Worm (Caenorhabditis elegans) whole organism, young adult: ENCODE results near the gene Y42H9AR.4.

Source experiments
- B0261.1 ChIP-seq: sonication (generic microtip); optimal IDR thresholded peaks from 2 replicates; lab custom pipeline; 2016; ENCODE audit warnings: mild to moderate bottlenecking, missing genetic modification characterization, moderate library complexity, missing compliant biosample characterization
- ama-1 ChIP-seq, 3 experiments: fragments of 150-350 bp in 1 of 3; sonication (generic microtip) in 2 of 3; optimal IDR thresholded peaks; 2 replicates each; lab custom pipeline; 2014 to 2018; ENCODE audit warnings: missing biosample characterization in 2 of 3, missing genetic modification characterization in 2 of 3, missing genetic modification reagents in 2 of 3
- attf-3 ChIP-seq: fragments of 200-800 bp; sonication (Bioruptor generic); conservative IDR thresholded peaks from 2 replicates; pipeline ENCODE4 v1.3.6; 2022; ENCODE audit warnings: missing genetic modification reagents, missing genetic modification characterization, missing compliant biosample characterization
- ceh-27 ChIP-seq: fragments of 200-800 bp; sonication (Bioruptor generic); optimal IDR thresholded peaks from 2 replicates; lab custom pipeline; 2018; ENCODE audit warnings: mild to moderate bottlenecking, missing genetic modification characterization, moderate library complexity, missing compliant biosample characterization
- ceh-91 ChIP-seq: fragments of 200-800 bp; sonication (Bioruptor generic); IDR thresholded peaks from 2 replicates; pipeline ENCODE4 v1.3.6; 2022; ENCODE audit warnings: missing genetic modification reagents, missing genetic modification characterization, missing compliant biosample characterization
- die-1 ChIP-seq: sonication (generic microtip); optimal IDR thresholded peaks from 2 replicates; lab custom pipeline; 2016; ENCODE audit warnings: missing genotype, mild to moderate bottlenecking, missing genetic modification characterization, missing compliant biosample characterization
- ets-4 ChIP-seq: fragments of 200-800 bp; sonication (Bioruptor generic); optimal IDR thresholded peaks from 2 replicates; lab custom pipeline; 2018; ENCODE audit warnings: mild to moderate bottlenecking, missing genetic modification characterization, missing compliant biosample characterization
- repo-1 ChIP-seq: sonication (generic microtip); optimal IDR thresholded peaks from 2 replicates; lab custom pipeline; 2017; ENCODE audit warnings: mild to moderate bottlenecking, missing genetic modification characterization, missing compliant biosample characterization

ce11 chrIV:8113161-8113560, 1.1 kb upstream of the Y42H9AR.4 start, which contains the start of gene Y42H9AR.1:
- no peak for TF ChIP-seq die-1
- no peak for TF ChIP-seq B0261.1 (tag; lab: Kevin White, UChicago)
- no peak for TF ChIP-seq repo-1 (tag; lab: Kevin White, UChicago)
- TF ChIP-seq ceh-27 (GFP tag; lab: Kevin White, UChicago), result no peak
- TF ChIP-seq ceh-91 (GFP tag; lab: Robert Waterston, UW), result no peak
- no peak for TF ChIP-seq ets-4 (GFP tag; lab: Kevin White, UChicago)
- TF ChIP-seq ama-1 (optimal IDR thresholded peaks at IDR 0.05; lab: Kevin White, UChicago), result no peak
- no peak for TF ChIP-seq ama-1 (GFP tag; optimal IDR thresholded peaks at IDR 0.05; lab: Kevin White, UChicago)
- TF ChIP-seq attf-3 (GFP tag; lab: Robert Waterston, UW), result no peak
